Fruit fly (Drosophila melanogaster): Measurements from ENCODE around the gene CG33642.

CG33642 gene

dm6 chr2L:13513331-13514261 lies 16.2 kb upstream of the CG33642 start (continued):
- TF ChIP-seq CG10147 (GFP tag; optimal IDR thresholded peaks at IDR 0.05) (peak; percentile 14), Dp (GFP tag; optimal IDR thresholded peaks at IDR 0.05) (no peak), CG17328 (GFP tag; IDR thresholded peaks at IDR 0.05) (peak; percentile 55; the same call in 1 of the 2 replicates), NK7.1 (GFP tag; optimal IDR thresholded peaks at IDR 0.05) (peak; percentile 24), Myb (GFP tag; optimal IDR thresholded peaks at IDR 0.05) (peak; percentile 36), BEAF-32 (GFP tag; optimal IDR thresholded peaks at IDR 0.05) (no peak), Mad (GFP tag; optimal IDR thresholded peaks at IDR 0.05) (peak; percentile 40), CG8765 (GFP tag; IDR thresholded peaks at IDR 0.05) (no peak), CG12236 (GFP tag; optimal IDR thresholded peaks at IDR 0.05) (peak; percentile 2), E2f2 (GFP tag; IDR thresholded peaks at IDR 0.05) (no peak), bsh (GFP tag; optimal IDR thresholded peaks at IDR 0.05) (peak in 1 of 2 experiments; percentile 58)

- TF ChIP-seq Rfx (GFP tag; IDR thresholded peaks at IDR 0.05) (peak; percentile 79), chm (GFP tag; IDR thresholded peaks at IDR 0.05) (0 out of 2 replicates have a peak, but pooled peaks have one; percentile 38), dati (GFP tag; IDR thresholded peaks at IDR 0.05) (no peak), al (GFP tag; IDR thresholded peaks at IDR 0.05) (peak; percentile 62), zen (tag; optimal IDR thresholded peaks at IDR 0.05) (no peak), tll (GFP tag; optimal IDR thresholded peaks at IDR 0.05) (no peak), onecut (GFP tag; IDR thresholded peaks at IDR 0.05) (peak; percentile 37), CG17829 (tag; optimal IDR thresholded peaks at IDR 0.05) (peak; percentile 22), MESR4 (GFP tag; optimal IDR thresholded peaks at IDR 0.05) (no peak), Abd-B (GFP tag; optimal IDR thresholded peaks at IDR 0.05) (peak; percentile 27), CG30431 (GFP tag; optimal IDR thresholded peaks at IDR 0.05) (peak; percentile 34), CG9215 (GFP tag; IDR thresholded peaks at IDR 0.05) (peak; percentile 62), rib (GFP tag; IDR thresholded peaks at IDR 0.05) (peak; percentile 54), CG3838 (GFP tag; optimal IDR thresholded peaks at IDR 0.05) (no peak), ranshi (GFP tag; IDR thresholded peaks at IDR 0.05) (peak; percentile 71; the same call in 1 of the 2 replicates), E2f1 (GFP tag; IDR thresholded peaks at IDR 0.05) (peak; percentile 47), inv (GFP tag; IDR thresholded peaks at IDR 0.05; ENCODE audit: partially characterized antibody) (no peak), C15 (GFP tag; IDR thresholded peaks at IDR 0.05) (0 out of 3 replicates have a peak, but pooled peaks have one; percentile 28), CG17612 (GFP tag; IDR thresholded peaks at IDR 0.05) (0 out of 2 replicates have a peak, but pooled peaks have one; percentile 18), Vsx1 (GFP tag; optimal IDR thresholded peaks at IDR 0.05) (peak; percentile 13), CG2678 (tag; optimal IDR thresholded peaks at IDR 0.05) (peak; percentile 70), peb (GFP tag; IDR thresholded peaks at IDR 0.05) (peak; percentile 44; the same call in 1 of the 2 replicates), unpg (GFP tag; optimal IDR thresholded peaks at IDR 0.05) (peak; percentile 72), CG10462 (GFP tag; optimal IDR thresholded peaks at IDR 0.05) (no peak), aop (GFP tag; IDR thresholded peaks at IDR 0.05) (no peak), CG13296 (GFP tag; optimal IDR thresholded peaks at IDR 0.05) (peak; percentile 46), hbn (GFP tag; IDR thresholded peaks at IDR 0.05; ENCODE audit: partially characterized antibody) (no peak), PHDP (tag; optimal IDR thresholded peaks at IDR 0.05) (peak; percentile 51), h (optimal IDR thresholded peaks at IDR 0.05) (no peak), CG2202 (tag; optimal IDR thresholded peaks at IDR 0.05) (no peak), CG30020 (tag; optimal IDR thresholded peaks at IDR 0.05) (no peak), Fer2 (tag; optimal IDR thresholded peaks at IDR 0.05) (peak; percentile 29), insv (GFP tag; optimal IDR thresholded peaks at IDR 0.05) (no peak), mirr (GFP tag; optimal IDR thresholded peaks at IDR 0.05) (peak; percentile 78), CG7745 (tag; optimal IDR thresholded peaks at IDR 0.05) (no peak)
Measured at dm6 chr2L:13514262-13514937, 15.4 kb upstream of the CG33642 start.

Measured in whole organism, embryonic.